Worm (Caenorhabditis elegans) whole organism, L4/young adult: ENCODE data around the gene F59A1.13.

ENCODE experiments used
- dao-5 ChIP-seq: sonication (generic microtip); optimal IDR thresholded peaks from 2 replicates; lab custom pipeline; 2016; ENCODE audit warnings: missing genotype, missing genetic modification characterization, moderate library complexity, missing compliant biosample characterization
- him-1 ChIP-seq: sonication (generic microtip); optimal IDR thresholded peaks from 2 replicates; lab custom pipeline; 2016; ENCODE audit warnings: missing genotype, missing genetic modification reagents, missing genetic modification characterization, missing compliant biosample characterization

- TF ChIP-seq dao-5 (tag; lab: Kevin White, UChicago) (no peak), him-1 (tag; lab: Kevin White, UChicago) (no peak)
Measured at ce11 chrV:17668531-17668930, 22.3 kb downstream of the F59A1.13 start, which contains the start of gene str-89.
